Fruit fly (Drosophila melanogaster) whole organism, embryonic: ENCODE data around the gene TMEM216.

Experiments
- C15 ChIP-seq: fragments of 200-800 bp; sonication (Bioruptor generic); IDR thresholded peaks from 3 replicates; pipeline ENCODE4 v1.3.6; 2022; ENCODE audit warnings: missing biosample characterization, missing genetic modification characterization
- CG13624 ChIP-seq: fragments of 200-800 bp; sonication (Bioruptor generic); optimal IDR thresholded peaks from 2 replicates; lab custom pipeline; 2016; ENCODE audit warnings: missing biosample characterization, missing genetic modification characterization
- CG14014 ChIP-seq: fragments of 200-800 bp; sonication (Bioruptor generic); IDR thresholded peaks from 2 replicates; pipeline ENCODE4 v1.3.6; 2022; ENCODE audit warnings: missing biosample characterization, missing genetic modification characterization
- CG14710 ChIP-seq: fragments of 200-800 bp; sonication (Bioruptor generic); optimal IDR thresholded peaks from 3 replicates; lab custom pipeline; 2019; ENCODE audit warnings: missing biosample characterization, mild to moderate bottlenecking, missing genetic modification characterization, moderate library complexity
- CG15696 ChIP-seq: fragments of 200-800 bp; sonication (Bioruptor generic); optimal IDR thresholded peaks from 2 replicates; lab custom pipeline; 2019; ENCODE audit warnings: missing biosample characterization, mild to moderate bottlenecking, missing genetic modification characterization, moderate library complexity
- CG17912 ChIP-seq: fragments of 200-800 bp; sonication (Bioruptor generic); optimal IDR thresholded peaks from 2 replicates; lab custom pipeline; 2018; ENCODE audit warnings: missing biosample characterization, mild to moderate bottlenecking, missing genetic modification characterization
- CG6654 ChIP-seq: fragments of 200-800 bp; sonication (Bioruptor generic); optimal IDR thresholded peaks from 2 replicates; lab custom pipeline; 2017; ENCODE audit warnings: missing biosample characterization, mild to moderate bottlenecking, missing genetic modification characterization
- CG6813 ChIP-seq: fragments of 200-800 bp; sonication (Bioruptor generic); optimal IDR thresholded peaks from 2 replicates; lab custom pipeline; 2017; ENCODE audit warnings: missing biosample characterization, missing genetic modification characterization, mild to moderate bottlenecking, moderate library complexity, missing genetic modification reagents
- D ChIP-seq, 2 experiments: fragments of 200-800 bp in 1 of 2; fragments of >200 bp in 1 of 2; sonication (Bioruptor generic) in 1 of 2; optimal IDR thresholded peaks; 2 replicates in 1 of 2; 3 replicates in 1 of 2; lab custom pipeline; 2017; ENCODE audit warnings: mild to moderate bottlenecking in 1 of 2, missing biosample characterization in 1 of 2, missing genetic modification characterization in 1 of 2, missing genetic modification reagents in 1 of 2
- D19A ChIP-seq: fragments of 200-800 bp; optimal IDR thresholded peaks from 3 replicates; lab custom pipeline; 2019; ENCODE audit warnings: missing biosample characterization, mild to moderate bottlenecking, missing genetic modification characterization, moderate library complexity
- Dbx ChIP-seq: fragments of 200-800 bp; sonication (Bioruptor generic); IDR thresholded peaks from 3 replicates; pipeline ENCODE4 v1.3.6; 2022; ENCODE audit warnings: missing biosample characterization, missing genetic modification characterization
- Hand ChIP-seq: fragments of 200-800 bp; sonication (Bioruptor generic); optimal IDR thresholded peaks from 2 replicates; lab custom pipeline; 2017; ENCODE audit warnings: mild to moderate bottlenecking, missing biosample characterization, missing genetic modification reagents, missing genetic modification characterization
- Hr51 ChIP-seq, 2 experiments: fragments of 200-800 bp; sonication (Bioruptor generic); optimal IDR thresholded peaks; 2 replicates in 1 of 2; 3 replicates in 1 of 2; lab custom pipeline; 2016 to 2018; ENCODE audit warnings: missing biosample characterization in 2 of 2, missing genetic modification characterization in 2 of 2, mild to moderate bottlenecking in 1 of 2, moderate library complexity in 1 of 2
- Kr ChIP-seq: fragments of 200-800 bp; sonication (Bioruptor generic); optimal IDR thresholded peaks from 2 replicates; lab custom pipeline; 2017; ENCODE audit warnings: missing biosample characterization, mild to moderate bottlenecking, missing genetic modification characterization
- NC2α ChIP-seq: fragments of 200-800 bp; sonication (Bioruptor generic); optimal IDR thresholded peaks from 2 replicates; lab custom pipeline; 2016; ENCODE audit warnings: missing biosample characterization, missing genetic modification characterization
- Nf-YB ChIP-seq: fragments of 200-800 bp; sonication (Bioruptor generic); optimal IDR thresholded peaks from 3 replicates; lab custom pipeline; 2019; ENCODE audit warnings: missing biosample characterization, mild to moderate bottlenecking, missing genetic modification characterization, moderate library complexity
- Nf-YC ChIP-seq: fragments of 200-800 bp; optimal IDR thresholded peaks from 3 replicates; lab custom pipeline; 2019; ENCODE audit warnings: missing biosample characterization, mild to moderate bottlenecking, missing genetic modification characterization, moderate library complexity
- Pdp1 ChIP-seq, 2 experiments: fragments of 200-800 bp; sonication (Bioruptor generic); optimal IDR thresholded peaks; 3 replicates each; lab custom pipeline; 2016; ENCODE audit warnings: missing biosample characterization in 2 of 2, missing genetic modification characterization in 2 of 2, mild to moderate bottlenecking in 1 of 2, moderate library complexity in 1 of 2
- Rx ChIP-seq: fragments of 200-800 bp; sonication (Bioruptor generic); IDR thresholded peaks from 2 replicates; pipeline ENCODE4 v1.3.6; 2022; ENCODE audit warnings: missing biosample characterization, missing genetic modification characterization
- Spps ChIP-seq: fragments of 200-800 bp; sonication (Bioruptor generic); optimal IDR thresholded peaks from 2 replicates; lab custom pipeline; 2018; ENCODE audit warnings: missing biosample characterization, mild to moderate bottlenecking, missing genetic modification characterization
- amos ChIP-seq: fragments of 200-800 bp; sonication (Bioruptor generic); IDR thresholded peaks from 2 replicates; pipeline ENCODE4 v1.3.6; 2022; ENCODE audit warnings: missing biosample characterization, missing genetic modification characterization; ENCODE audit not compliant: partially characterized antibody
- ato ChIP-seq: fragments of 200-800 bp; sonication (Bioruptor generic); IDR thresholded peaks from 2 replicates; pipeline ENCODE4 v1.3.6; 2022; ENCODE audit warnings: missing biosample characterization, missing genetic modification characterization; ENCODE audit not compliant: partially characterized antibody
- bsh ChIP-seq, 2 experiments: fragments of 200-800 bp; sonication (Bioruptor generic); optimal IDR thresholded peaks; 2 replicates each; lab custom pipeline; 2017 to 2018; ENCODE audit warnings: mild to moderate bottlenecking in 2 of 2, missing biosample characterization in 2 of 2, missing genetic modification characterization in 2 of 2, moderate library complexity in 1 of 2
- ci ChIP-seq: fragments of 200-800 bp; sonication (Bioruptor generic); IDR thresholded peaks from 3 replicates; pipeline ENCODE4 v1.3.6; 2022; ENCODE audit warnings: missing biosample characterization, missing genetic modification characterization
- croc ChIP-seq: fragments of 200-800 bp; sonication (Bioruptor generic); conservative IDR thresholded peaks from 3 replicates; pipeline ENCODE4 v1.3.6; 2022; ENCODE audit warnings: missing biosample characterization, missing genetic modification characterization
- dmrt99B ChIP-seq: fragments of 200-800 bp; sonication (Bioruptor generic); optimal IDR thresholded peaks from 2 replicates; lab custom pipeline; 2018; ENCODE audit warnings: missing biosample characterization, mild to moderate bottlenecking, missing genetic modification characterization, moderate library complexity
- ewg ChIP-seq: fragments of 200-800 bp; sonication (Bioruptor generic); optimal IDR thresholded peaks from 3 replicates; lab custom pipeline; 2017; ENCODE audit warnings: mild to moderate bottlenecking, missing biosample characterization, missing genetic modification reagents, missing genetic modification characterization
- gcm2 ChIP-seq: fragments of 200-800 bp; sonication (Bioruptor generic); optimal IDR thresholded peaks from 2 replicates; lab custom pipeline; 2016; ENCODE audit warnings: missing biosample characterization, missing genetic modification characterization
- grn ChIP-seq: fragments of 200-800 bp; sonication (Bioruptor generic); optimal IDR thresholded peaks from 3 replicates; lab custom pipeline; 2017; ENCODE audit warnings: missing biosample characterization, missing genetic modification characterization
- gsb-n ChIP-seq: fragments of 200-800 bp; sonication (Bioruptor generic); optimal IDR thresholded peaks from 3 replicates; lab custom pipeline; 2018; ENCODE audit warnings: missing biosample characterization, mild to moderate bottlenecking, missing genetic modification characterization
- nmo ChIP-seq: fragments of 200-800 bp; sonication (Bioruptor generic); optimal IDR thresholded peaks from 2 replicates; lab custom pipeline; 2018; ENCODE audit warnings: missing biosample characterization, mild to moderate bottlenecking, missing genetic modification characterization, moderate library complexity
- odd ChIP-seq: fragments of 200-800 bp; sonication (Bioruptor generic); optimal IDR thresholded peaks from 2 replicates; lab custom pipeline; 2017; ENCODE audit warnings: missing biosample characterization, mild to moderate bottlenecking, missing genetic modification characterization
- onecut ChIP-seq: fragments of 200-800 bp; sonication (Bioruptor generic); IDR thresholded peaks from 2 replicates; pipeline ENCODE4 v1.3.6; 2022; ENCODE audit warnings: missing biosample characterization, missing genetic modification characterization
- pros ChIP-seq: fragments of 200-800 bp; sonication (Bioruptor generic); optimal IDR thresholded peaks from 3 replicates; lab custom pipeline; 2019; ENCODE audit warnings: missing biosample characterization, mild to moderate bottlenecking, missing genetic modification characterization, moderate library complexity
- scrt ChIP-seq: fragments of 200-800 bp; sonication (Bioruptor generic); optimal IDR thresholded peaks from 2 replicates; lab custom pipeline; 2018; ENCODE audit warnings: missing biosample characterization, mild to moderate bottlenecking, missing genetic modification characterization, moderate library complexity
- sens ChIP-seq: fragments of 200-800 bp; sonication (Bioruptor generic); peaks from one replicate; lab custom pipeline; 2016; ENCODE audit warnings: missing biosample characterization, missing genetic modification characterization
- seq ChIP-seq: fragments of 200-800 bp; sonication (Bioruptor generic); IDR thresholded peaks from 2 replicates; pipeline ENCODE4 v1.3.6; 2022; ENCODE audit warnings: missing biosample characterization, missing genetic modification characterization
- sisA ChIP-seq: fragments of 200-800 bp; sonication (Bioruptor generic); IDR thresholded peaks from 2 replicates; pipeline ENCODE4 v1.3.6; 2022; ENCODE audit warnings: missing biosample characterization, missing genetic modification characterization
- sqz ChIP-seq: fragments of 200-800 bp; sonication (Bioruptor generic); optimal IDR thresholded peaks from 3 replicates; lab custom pipeline; 2018; ENCODE audit warnings: missing biosample characterization, mild to moderate bottlenecking, missing genetic modification characterization
- tll ChIP-seq, 2 experiments: fragments of 200-800 bp in 1 of 2; fragments of >200 bp in 1 of 2; sonication (Bioruptor generic) in 1 of 2; optimal IDR thresholded peaks; 2 replicates each; lab custom pipeline; 2017 to 2019; ENCODE audit warnings: missing biosample characterization in 2 of 2, missing genetic modification characterization in 2 of 2, mild to moderate bottlenecking in 1 of 2, moderate library complexity in 1 of 2
- z ChIP-seq: fragments of 200-800 bp; sonication (Bioruptor generic); IDR thresholded peaks from 3 replicates; pipeline ENCODE4 v1.3.6; 2022; ENCODE audit warnings: missing biosample characterization, missing genetic modification characterization

The TMEM216 gene

dm6 chr3R:8683280-8683679 is 32.8 kb upstream of the TMEM216 start (continued):
- TF ChIP-seq CG14710 (peak; percentile 5), sens (GFP tag; lab: Kevin White, UChicago) (peak; percentile 74)
- TF ChIP-seq, all 482 proteins: peak for 29

- TF ChIP-seq gcm2 (GFP tag; lab: Kevin White, UChicago), result no peak
- TF ChIP-seq Pdp1 (GFP tag; optimal IDR thresholded peaks at IDR 0.05; lab: Kevin White, UChicago), result peak in 1 of 2 experiments; percentile 10
- TF ChIP-seq Hr51 (GFP tag; optimal IDR thresholded peaks at IDR 0.05; lab: Kevin White, UChicago), result no peak
- TF ChIP-seq scrt (GFP tag; lab: Kevin White, UChicago), result peak; percentile 80
- peak; percentile 97 for TF ChIP-seq sqz (GFP tag; lab: Kevin White, UChicago)
- TF ChIP-seq Nf-YB (GFP tag; lab: Kevin White, UChicago), result peak; percentile 90
- peak; percentile 68 for TF ChIP-seq D19A (tag; lab: Kevin White, UChicago)
- TF ChIP-seq bsh (GFP tag; optimal IDR thresholded peaks at IDR 0.05; lab: Kevin White, UChicago), result no peak
- TF ChIP-seq Nf-YC, result peak; percentile 49
- peak; percentile 32 for TF ChIP-seq pros
- peak; percentile 26; the same call in 1 of the 3 replicates for TF ChIP-seq z (GFP tag; lab: Robert Waterston, UW)
- TF ChIP-seq tll (GFP tag; optimal IDR thresholded peaks at IDR 0.05; lab: Kevin White, UChicago), result peak in 1 of 2 experiments; percentile 26
- peak; percentile 47 for TF ChIP-seq gsb-n (tag; lab: Kevin White, UChicago)
- TF ChIP-seq grn, result peak; percentile 3
- peak; percentile 95 for TF ChIP-seq Kr (GFP tag; lab: Kevin White, UChicago)
- no peak for TF ChIP-seq odd (GFP tag; lab: Kevin White, UChicago)
- peak; percentile 67 for TF ChIP-seq sens (GFP tag; lab: Kevin White, UChicago)
These were observed 31.5 kb upstream of the TMEM216 start, which contains the start of gene CG44227 for dm6 chr3R:8684328-8685177. Gene CG44227 (minus strand): TSS chr3R:8685176.

dm6 chr3R:8686446-8686845 is 29.6 kb upstream of the TMEM216 start:
- TF ChIP-seq CG13624 (GFP tag; lab: Kevin White, UChicago) (no peak), seq (GFP tag; lab: Robert Waterston, UW) (peak; percentile 9; the same call in 1 of the 2 replicates), sqz (GFP tag; lab: Kevin White, UChicago) (peak; percentile 85), Nf-YB (GFP tag; lab: Kevin White, UChicago) (peak; percentile 85), CG6654 (no peak), onecut (GFP tag; lab: Robert Waterston, UW) (peak; percentile 62; the same call in 1 of the 2 replicates), croc (GFP tag; lab: Robert Waterston, UW) (no peak), amos (GFP tag; lab: Robert Waterston, UW) (no peak), Nf-YC (peak; percentile 73), CG17912 (GFP tag; lab: Kevin White, UChicago) (no peak)

dm6 chr3R:8694110-8694826 is 21.8 kb upstream of the TMEM216 start:
- TF ChIP-seq sisA (no peak), NC2α (no peak), CG15696 (tag; lab: Kevin White, UChicago) (no peak), dmrt99B (tag; lab: Kevin White, UChicago) (no peak), CG6813 (peak; percentile 21), C15 (GFP tag; lab: Robert Waterston, UW) (peak; percentile 31; the same call in 1 of the 3 replicates), ewg (GFP tag; lab: Kevin White, UChicago) (peak; percentile 68), Dbx (GFP tag; lab: Robert Waterston, UW) (no peak), D (optimal IDR thresholded peaks at IDR 0.05; lab: Kevin White, UChicago) (no peak), D (GFP tag; optimal IDR thresholded peaks at IDR 0.05; lab: Kevin White, UChicago) (no peak), nmo (GFP tag; lab: Kevin White, UChicago) (no peak), Spps (no peak), CG14014 (GFP tag; lab: Robert Waterston, UW) (0 out of 2 replicates have a peak, but pooled peaks have one; percentile 45), ci (GFP tag; lab: Robert Waterston, UW) (no peak), Rx (GFP tag; lab: Robert Waterston, UW) (no peak), ato (no peak), Hand (peak; percentile 91)
